Worm (Caenorhabditis elegans) whole organism, L4/young adult: ENCODE measurements around the gene str-35.

Source experiments
- dao-5 ChIP-seq: sonication (generic microtip); optimal IDR thresholded peaks from 2 replicates; lab custom pipeline; 2016; ENCODE audit warnings: missing genotype, missing genetic modification characterization, moderate library complexity, missing compliant biosample characterization
- him-1 ChIP-seq: sonication (generic microtip); optimal IDR thresholded peaks from 2 replicates; lab custom pipeline; 2016; ENCODE audit warnings: missing genotype, missing genetic modification reagents, missing genetic modification characterization, missing compliant biosample characterization

DNA sequence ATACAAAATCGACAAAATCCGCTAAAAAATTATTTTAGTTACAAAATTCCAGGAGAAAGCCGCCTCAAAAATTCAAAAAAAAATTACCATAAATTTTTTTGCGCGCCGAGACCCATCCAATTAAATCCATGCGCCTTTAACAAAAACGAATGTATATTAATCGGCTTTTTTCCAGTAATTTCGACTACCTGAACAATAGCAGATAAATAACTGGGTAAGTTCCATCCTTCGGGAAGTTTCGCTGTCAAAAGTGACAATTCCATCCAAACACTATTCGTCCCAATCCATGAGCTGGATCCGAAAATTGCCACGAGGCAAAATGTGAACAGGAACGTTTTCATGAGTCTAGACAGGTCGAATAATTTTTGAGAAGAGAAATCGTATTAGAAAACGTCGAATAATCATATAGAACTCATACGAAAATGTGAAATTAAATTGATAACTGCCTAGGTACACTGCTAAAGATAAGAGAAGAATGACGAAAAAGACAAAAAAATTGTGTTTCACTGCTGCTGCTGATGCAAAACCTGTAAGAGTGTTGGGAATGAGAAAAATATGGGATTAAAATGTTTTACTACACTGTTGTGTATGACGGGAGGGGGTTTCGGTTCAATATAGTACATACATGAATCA is 31.8 kb upstream of the str-35 start, which contains the start of gene rft-1:
- TF ChIP-seq dao-5 (no peak), him-1 (tag; lab: Kevin White, UChicago) (no peak)
